Worm (Caenorhabditis elegans) whole organism, L3 larva: ENCODE measurements around the gene F59A6.2.
A peak's percentile ranks its signal among the peaks of the same experiment; 100 is the strongest.

ENCODE experiments used
- R02D3.7 ChIP-seq: fragments of 150-350 bp; optimal IDR thresholded peaks from 2 replicates; lab custom pipeline; 2014; ENCODE audit warnings: missing biosample characterization, missing genetic modification characterization
- ZK546.5 ChIP-seq: sonication (generic microtip); optimal IDR thresholded peaks from 2 replicates; lab custom pipeline; 2017; ENCODE audit warnings: missing biosample characterization, missing genetic modification characterization
- aly-2 ChIP-seq: fragments of 150-350 bp; optimal IDR thresholded peaks from 2 replicates; lab custom pipeline; 2014; ENCODE audit warnings: missing biosample characterization, missing genetic modification characterization
- ama-1 ChIP-seq: fragments of 150-350 bp; optimal IDR thresholded peaks from 2 replicates; lab custom pipeline; 2018
- ceh-28 ChIP-seq: fragments of 150-350 bp; optimal IDR thresholded peaks from 2 replicates; lab custom pipeline; 2014; ENCODE audit warnings: missing biosample characterization, missing genetic modification reagents, missing genetic modification characterization
- ceh-82 ChIP-seq: fragments of 150-350 bp; optimal IDR thresholded peaks from 2 replicates; lab custom pipeline; 2014; ENCODE audit warnings: missing biosample characterization, missing genetic modification characterization
- daf-12 ChIP-seq: fragments of 150-350 bp; optimal IDR thresholded peaks from 2 replicates; lab custom pipeline; 2014; ENCODE audit warnings: missing biosample characterization, missing genetic modification reagents, missing genetic modification characterization
- egl-5 ChIP-seq: fragments of 150-350 bp; optimal IDR thresholded peaks from 2 replicates; lab custom pipeline; 2017; ENCODE audit warnings: missing biosample characterization, missing genetic modification reagents, missing genetic modification characterization, inconsistent platforms
- elt-1 ChIP-seq: fragments of 150-350 bp; optimal IDR thresholded peaks from 2 replicates; lab custom pipeline; 2014; ENCODE audit warnings: missing biosample characterization, missing genetic modification characterization
- elt-3 ChIP-seq, 3 experiments: fragments of 150-350 bp in 1 of 3; sonication (generic microtip) in 2 of 3; optimal IDR thresholded peaks; 2 replicates in 2 of 3; 4 replicates in 1 of 3; lab custom pipeline; 2014 to 2017; ENCODE audit warnings: missing biosample characterization in 3 of 3, missing genetic modification characterization in 3 of 3
- fkh-10 ChIP-seq: sonication (generic microtip); optimal IDR thresholded peaks from 2 replicates; lab custom pipeline; 2017; ENCODE audit warnings: missing biosample characterization, missing genetic modification reagents, missing genetic modification characterization
- fkh-2 ChIP-seq: fragments of 150-350 bp; optimal IDR thresholded peaks from 2 replicates; lab custom pipeline; 2014; ENCODE audit warnings: missing biosample characterization, missing genetic modification reagents, missing genetic modification characterization
- fos-1 ChIP-seq: fragments of 150-350 bp; optimal IDR thresholded peaks from 2 replicates; lab custom pipeline; 2014; ENCODE audit warnings: missing biosample characterization, missing genetic modification characterization
- hmg-11 ChIP-seq: sonication (generic microtip); optimal IDR thresholded peaks from 2 replicates; lab custom pipeline; 2016; ENCODE audit warnings: missing genetic modification characterization, missing compliant biosample characterization
- jun-1 ChIP-seq: fragments of 150-350 bp; optimal IDR thresholded peaks from 2 replicates; lab custom pipeline; 2014; ENCODE audit warnings: missing biosample characterization, missing genetic modification reagents, missing genetic modification characterization
- lin-15B ChIP-seq: fragments of 150-350 bp; optimal IDR thresholded peaks from 2 replicates; lab custom pipeline; 2014; ENCODE audit warnings: missing biosample characterization, missing genetic modification characterization
- lin-39 ChIP-seq: fragments of 150-350 bp; optimal IDR thresholded peaks from 2 replicates; lab custom pipeline; 2018; ENCODE audit warnings: missing biosample characterization, missing genetic modification reagents, missing genetic modification characterization
- mdl-1 ChIP-seq: fragments of 150-350 bp; optimal IDR thresholded peaks from 2 replicates; lab custom pipeline; 2014; ENCODE audit warnings: missing biosample characterization, missing genetic modification characterization
- nfya-1 ChIP-seq: sonication (generic microtip); optimal IDR thresholded peaks from 2 replicates; lab custom pipeline; 2017; ENCODE audit warnings: missing genetic modification characterization, mild to moderate bottlenecking, missing compliant biosample characterization, antibody characterized with exemption, moderate library complexity; ENCODE audit not compliant: insufficient read depth
- nhr-11 ChIP-seq: fragments of 150-350 bp; optimal IDR thresholded peaks from 2 replicates; lab custom pipeline; 2014; ENCODE audit warnings: missing biosample characterization, missing genetic modification characterization
- nhr-23 ChIP-seq: fragments of 150-350 bp; optimal IDR thresholded peaks from 2 replicates; lab custom pipeline; 2014; ENCODE audit warnings: missing biosample characterization, missing genetic modification reagents, missing genetic modification characterization
- nhr-237 ChIP-seq: fragments of 150-350 bp; optimal IDR thresholded peaks from 2 replicates; lab custom pipeline; 2014; ENCODE audit warnings: missing biosample characterization, missing genetic modification characterization
- nhr-25 ChIP-seq: sonication (generic microtip); optimal IDR thresholded peaks from 2 replicates; lab custom pipeline; 2017; ENCODE audit warnings: missing biosample characterization, missing genetic modification characterization
- nhr-28 ChIP-seq: fragments of 150-350 bp; optimal IDR thresholded peaks from 2 replicates; lab custom pipeline; 2014; ENCODE audit warnings: missing biosample characterization, missing genetic modification characterization
- nhr-43 ChIP-seq: sonication (generic microtip); optimal IDR thresholded peaks from 2 replicates; lab custom pipeline; 2016; ENCODE audit warnings: mild to moderate bottlenecking, missing genetic modification characterization, missing compliant biosample characterization; ENCODE audit not compliant: poor library complexity, severe bottlenecking
- nhr-67 ChIP-seq: fragments of 150-350 bp; optimal IDR thresholded peaks from 2 replicates; lab custom pipeline; 2014; ENCODE audit warnings: missing biosample characterization, missing genetic modification characterization
- nhr-76 ChIP-seq: fragments of 150-350 bp; sonication (generic microtip); optimal IDR thresholded peaks from 5 replicates; lab custom pipeline; 2014; ENCODE audit warnings: missing biosample characterization, missing genetic modification characterization
- pqm-1 ChIP-seq: fragments of 150-350 bp; optimal IDR thresholded peaks from 2 replicates; lab custom pipeline; 2017; ENCODE audit warnings: missing biosample characterization, missing genetic modification characterization, inconsistent platforms
- skn-1 ChIP-seq: fragments of 150-350 bp; optimal IDR thresholded peaks from 2 replicates; lab custom pipeline; 2014; ENCODE audit warnings: missing biosample characterization, missing genetic modification characterization
- snpc-4 ChIP-seq: fragments of 150-350 bp; optimal IDR thresholded peaks from 2 replicates; lab custom pipeline; 2014; ENCODE audit warnings: missing biosample characterization, missing genetic modification characterization

The F59A6.2 gene

ce11 chrII:5058036-5058435, 43.5 kb downstream of the F59A6.2 start, which contains the start of gene C27A2.12:
TSS of gene C27A2.12 (minus strand) at chrII:5058136.
- TF ChIP-seq nfya-1 (no peak), ceh-28 (no peak), nhr-237 (no peak), egl-5 (tag; lab: Kevin White, UChicago) (no peak), nhr-23 (tag; lab: Kevin White, UChicago) (no peak), fos-1 (tag; lab: Kevin White, UChicago) (no peak), nhr-76 (tag; lab: Kevin White, UChicago) (no peak)

DNA sequence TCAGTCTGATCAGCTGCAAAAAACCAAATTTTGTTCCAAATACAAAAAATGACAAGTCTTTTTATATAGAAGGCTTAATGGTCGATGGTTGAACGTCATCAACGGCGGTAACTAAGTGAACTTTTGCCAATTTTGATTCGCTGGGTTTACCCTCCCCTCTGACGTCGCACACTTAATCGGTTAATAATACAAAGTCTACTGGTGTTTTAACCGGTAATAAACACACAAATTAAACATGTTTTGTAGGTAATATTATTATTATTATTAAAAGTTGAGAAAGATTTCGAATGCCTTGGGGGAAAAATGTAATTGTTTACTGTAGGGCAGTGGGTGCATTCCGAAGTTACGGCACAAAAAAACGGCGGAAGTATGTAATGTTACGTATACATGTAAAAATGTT, 46.2 kb downstream of the F59A6.2 start, which contains the start of gene pho-12:
Gene pho-12 (minus strand): TSS at position 101 of the 400 bp plus-strand sequence.
- no peak for TF ChIP-seq nhr-67 (tag; lab: Kevin White, UChicago)
- no peak for TF ChIP-seq nhr-23 (tag; lab: Kevin White, UChicago)
- TF ChIP-seq skn-1 (tag; lab: Kevin White, UChicago) = no peak
- no peak for TF ChIP-seq fos-1 (tag; lab: Kevin White, UChicago)
- no peak for TF ChIP-seq ZK546.5 (tag; lab: Kevin White, UChicago)
- no peak for TF ChIP-seq nhr-25 (tag; lab: Kevin White, UChicago)
- TF ChIP-seq daf-12 = no peak
- TF ChIP-seq elt-3 (tag; optimal IDR thresholded peaks at IDR 0.05; lab: Kevin White, UChicago) = no peak
- no peak for TF ChIP-seq R02D3.7 (tag; lab: Kevin White, UChicago)

DNA sequence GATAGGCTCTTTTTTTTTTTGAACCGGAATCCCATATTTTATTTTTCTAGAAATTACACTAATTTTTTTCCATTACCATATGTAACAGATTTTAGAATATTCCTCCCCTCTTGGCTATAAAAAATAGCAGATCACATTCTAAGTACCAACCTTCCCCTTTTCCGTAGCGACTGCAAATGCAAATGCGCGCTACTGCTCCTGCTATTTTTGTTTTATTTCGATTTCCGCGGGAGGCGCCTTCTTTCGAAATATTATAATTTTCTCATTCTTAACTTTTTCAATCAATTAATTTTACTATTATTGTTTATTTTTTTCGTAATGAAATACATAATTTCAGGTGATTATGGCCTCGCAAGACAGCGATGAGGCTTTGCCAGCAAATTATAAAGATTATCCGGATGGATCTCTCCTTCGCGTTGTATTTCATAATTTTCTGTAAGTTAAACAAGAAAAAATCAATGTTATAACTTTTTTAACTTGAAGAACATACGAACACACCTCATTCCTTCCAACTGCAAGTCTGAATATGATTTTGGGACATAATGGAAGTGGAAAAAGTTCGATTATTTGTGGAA, 47.4 kb downstream of the F59A6.2 start, which contains the start of gene smc-5:
Gene smc-5 (plus strand): TSS at position 332 of the 575 bp plus-strand sequence.
- TF ChIP-seq jun-1 (tag; lab: Kevin White, UChicago) (peak; percentile 2), ceh-82 (tag; lab: Kevin White, UChicago) (no peak), hmg-11 (tag; lab: Kevin White, UChicago) (no peak), fos-1 (tag; lab: Kevin White, UChicago) (no peak), aly-2 (no peak), ZK546.5 (tag; lab: Kevin White, UChicago) (no peak), nhr-11 (tag; lab: Kevin White, UChicago) (no peak), elt-1 (tag; lab: Kevin White, UChicago) (no peak), nhr-43 (peak; percentile 51), egl-5 (tag; lab: Kevin White, UChicago) (peak; percentile 74), skn-1 (tag; lab: Kevin White, UChicago) (peak; percentile 57), pqm-1 (tag; lab: Kevin White, UChicago) (peak; percentile 36), ama-1 (lab: Kevin White, UChicago) (no peak), fkh-2 (no peak), nhr-237 (no peak), mdl-1 (tag; lab: Kevin White, UChicago) (no peak), nhr-23 (tag; lab: Kevin White, UChicago) (peak; percentile 80), lin-39 (peak; percentile 16), lin-15B (tag; lab: Kevin White, UChicago) (peak; percentile 90), nfya-1 (peak; percentile 81), daf-12 (no peak), snpc-4 (tag; lab: Kevin White, UChicago) (peak; percentile 86), fkh-10 (GFP tag; lab: Kevin White, UChicago) (peak; percentile 13), R02D3.7 (tag; lab: Kevin White, UChicago) (peak; percentile 23), nhr-28 (no peak)
